Worm (Caenorhabditis elegans) whole organism, L4 larva: ENCODE measurements around the gene wdr-31.

Source experiments
- D1046.2 ChIP-seq: fragments of 200-800 bp; sonication (Bioruptor generic); IDR thresholded peaks from 2 replicates; pipeline ENCODE4 v1.3.6; 2022; ENCODE audit warnings: missing genetic modification characterization, missing compliant biosample characterization
- F26F4.8 ChIP-seq: fragments of 200-800 bp; sonication (Bioruptor generic); conservative IDR thresholded peaks from 2 replicates; pipeline ENCODE4 v1.3.6; 2022; ENCODE audit warnings: missing genetic modification characterization, missing compliant biosample characterization
- F37D6.2 ChIP-seq: sonication (generic microtip); optimal IDR thresholded peaks from 2 replicates; lab custom pipeline; 2016; ENCODE audit warnings: mild to moderate bottlenecking, missing genetic modification characterization, missing compliant biosample characterization
- T26A8.4 ChIP-seq: fragments of 200-800 bp; sonication (Bioruptor generic); IDR thresholded peaks from 2 replicates; pipeline ENCODE4 v1.3.6; 2022; ENCODE audit warnings: missing genetic modification characterization, missing compliant biosample characterization
- Y5F2A.4 ChIP-seq: fragments of 200-800 bp; sonication (Bioruptor generic); optimal IDR thresholded peaks from 2 replicates; lab custom pipeline; 2018; ENCODE audit warnings: mild to moderate bottlenecking, missing genetic modification characterization, missing compliant biosample characterization
- Y75B8A.6 ChIP-seq: fragments of 200-800 bp; sonication (Bioruptor generic); IDR thresholded peaks from 2 replicates; pipeline ENCODE4 v1.3.6; 2022; ENCODE audit warnings: missing genetic modification reagents, missing genetic modification characterization, missing compliant biosample characterization
- aha-1 ChIP-seq: fragments of 150-350 bp; peaks from one replicate; lab custom pipeline; 2014; ENCODE audit warnings: missing biosample characterization, missing genetic modification characterization
- aly-2 ChIP-seq: sonication (generic microtip); optimal IDR thresholded peaks from 2 replicates; lab custom pipeline; 2018; ENCODE audit warnings: missing biosample characterization, missing genetic modification characterization
- ama-1 ChIP-seq: fragments of 150-350 bp; optimal IDR thresholded peaks from 2 replicates; lab custom pipeline; 2014; ENCODE audit warnings: inconsistent platforms, mixed read lengths
- ceh-44 ChIP-seq: fragments of 200-800 bp; sonication (Bioruptor generic); IDR thresholded peaks from 2 replicates; pipeline ENCODE4 v1.3.6; 2022; ENCODE audit warnings: missing genetic modification reagents, missing genetic modification characterization, missing compliant biosample characterization
- ceh-62 ChIP-seq: sonication (generic microtip); optimal IDR thresholded peaks from 2 replicates; lab custom pipeline; 2017; ENCODE audit warnings: missing biosample characterization, missing genetic modification characterization
- ctbp-1 ChIP-seq: fragments of 200-800 bp; sonication (Bioruptor generic); IDR thresholded peaks from 2 replicates; pipeline ENCODE4 v1.3.6; 2022; ENCODE audit warnings: missing genetic modification reagents, missing genetic modification characterization, missing compliant biosample characterization
- daf-12 ChIP-seq: fragments of 150-350 bp; optimal IDR thresholded peaks from 2 replicates; lab custom pipeline; 2014; ENCODE audit warnings: missing biosample characterization, missing genetic modification reagents, missing genetic modification characterization
- daf-8 ChIP-seq: fragments of 200-800 bp; sonication (Bioruptor generic); IDR thresholded peaks from 2 replicates; pipeline ENCODE4 v1.3.6; 2022; ENCODE audit warnings: missing genetic modification characterization, missing compliant biosample characterization
- dmd-6 ChIP-seq: fragments of 200-800 bp; sonication (Bioruptor generic); IDR thresholded peaks from 2 replicates; pipeline ENCODE4 v1.3.6; 2022; ENCODE audit warnings: missing genetic modification reagents, missing genetic modification characterization, missing compliant biosample characterization
- duxl-1 ChIP-seq: sonication (generic microtip); optimal IDR thresholded peaks from 2 replicates; lab custom pipeline; 2016; ENCODE audit warnings: mild to moderate bottlenecking, missing genetic modification characterization, moderate library complexity, missing compliant biosample characterization; ENCODE audit not compliant: poor library complexity
- dve-1 ChIP-seq: sonication (generic microtip); optimal IDR thresholded peaks from 2 replicates; lab custom pipeline; 2017; ENCODE audit warnings: antibody characterized with exemption, mild to moderate bottlenecking, missing genetic modification characterization, missing compliant biosample characterization; ENCODE audit not compliant: insufficient read depth
- egl-43 ChIP-seq: fragments of 200-800 bp; sonication (Bioruptor generic); IDR thresholded peaks from 2 replicates; pipeline ENCODE4 v1.3.6; 2022; ENCODE audit warnings: missing genetic modification reagents, missing genetic modification characterization, missing compliant biosample characterization
- hif-1 ChIP-seq, 2 experiments: sonication (generic microtip); optimal IDR thresholded peaks; 2 replicates each; lab custom pipeline; 2016 to 2017; ENCODE audit warnings: missing compliant biosample characterization in 2 of 2, missing genetic modification characterization in 2 of 2, missing genetic modification reagents in 2 of 2, missing genotype in 2 of 2, mild to moderate bottlenecking in 1 of 2
- lim-7 ChIP-seq: fragments of 200-800 bp; sonication (Bioruptor generic); IDR thresholded peaks from 2 replicates; pipeline ENCODE4 v1.3.6; 2022; ENCODE audit warnings: missing genetic modification characterization, missing compliant biosample characterization
- lin-13 ChIP-seq: fragments of 150-350 bp; optimal IDR thresholded peaks from 2 replicates; lab custom pipeline; 2014; ENCODE audit warnings: missing biosample characterization, missing genetic modification reagents, missing genetic modification characterization
- lin-15B ChIP-seq: fragments of 150-350 bp; sonication (generic microtip); optimal IDR thresholded peaks from 3 replicates; lab custom pipeline; 2014; ENCODE audit warnings: missing biosample characterization, missing genetic modification characterization
- lin-38 ChIP-seq: fragments of 200-800 bp; sonication (Bioruptor generic); IDR thresholded peaks from 2 replicates; pipeline ENCODE4 v1.3.6; 2022; ENCODE audit warnings: missing genetic modification reagents, missing genetic modification characterization, missing compliant biosample characterization
- lir-3 ChIP-seq: sonication (generic microtip); optimal IDR thresholded peaks from 2 replicates; lab custom pipeline; 2016; ENCODE audit warnings: mild to moderate bottlenecking, missing genetic modification characterization, missing compliant biosample characterization
- madf-5 ChIP-seq, 2 experiments: fragments of 200-800 bp; sonication (Bioruptor generic); IDR thresholded peaks; 2 replicates each; pipeline ENCODE4 v1.3.6; 2022; ENCODE audit warnings: missing compliant biosample characterization in 2 of 2, missing genetic modification characterization in 2 of 2
- madf-9 ChIP-seq: fragments of 200-800 bp; sonication (Bioruptor generic); conservative IDR thresholded peaks from 2 replicates; pipeline ENCODE4 v1.3.6; 2022; ENCODE audit warnings: missing genetic modification reagents, missing genetic modification characterization, missing compliant biosample characterization
- mdt-29 ChIP-seq: fragments of 200-800 bp; sonication (Bioruptor generic); IDR thresholded peaks from 2 replicates; pipeline ENCODE4 v1.3.6; 2022; ENCODE audit warnings: missing genetic modification reagents, missing genetic modification characterization, missing compliant biosample characterization
- mep-1 ChIP-seq: fragments of 150-350 bp; sonication (generic microtip); optimal IDR thresholded peaks from 3 replicates; lab custom pipeline; 2014; ENCODE audit warnings: missing biosample characterization, missing genetic modification characterization
- mxl-2 ChIP-seq: fragments of 200-800 bp; sonication (Bioruptor generic); conservative IDR thresholded peaks from 2 replicates; pipeline ENCODE4 v1.3.6; 2022; ENCODE audit warnings: missing genetic modification reagents, missing genetic modification characterization, missing compliant biosample characterization
- nhr-10 ChIP-seq: fragments of 150-350 bp; optimal IDR thresholded peaks from 2 replicates; lab custom pipeline; 2014; ENCODE audit warnings: missing biosample characterization, missing genetic modification characterization
- nhr-11 ChIP-seq: fragments of 150-350 bp; optimal IDR thresholded peaks from 2 replicates; lab custom pipeline; 2014; ENCODE audit warnings: missing biosample characterization, missing genetic modification characterization
- nhr-25 ChIP-seq: sonication (generic microtip); optimal IDR thresholded peaks from 2 replicates; lab custom pipeline; 2017; ENCODE audit warnings: missing genetic modification characterization, mild to moderate bottlenecking, missing compliant biosample characterization, antibody characterized with exemption, moderate library complexity, borderline replicate concordance; ENCODE audit not compliant: insufficient read depth
- nhr-28 ChIP-seq: fragments of 150-350 bp; optimal IDR thresholded peaks from 2 replicates; lab custom pipeline; 2014; ENCODE audit warnings: missing biosample characterization, missing genetic modification characterization
- nhr-41 ChIP-seq: fragments of 200-800 bp; sonication (Bioruptor generic); IDR thresholded peaks from 2 replicates; pipeline ENCODE4 v1.3.6; 2022; ENCODE audit warnings: missing genetic modification reagents, missing genetic modification characterization, missing compliant biosample characterization
- nhr-6 ChIP-seq: fragments of 150-350 bp; optimal IDR thresholded peaks from 2 replicates; lab custom pipeline; 2014; ENCODE audit warnings: missing biosample characterization, missing genetic modification characterization
- nhr-76 ChIP-seq: fragments of 150-350 bp; optimal IDR thresholded peaks from 2 replicates; lab custom pipeline; 2014; ENCODE audit warnings: missing biosample characterization, missing genetic modification characterization
- pha-4 ChIP-seq, 2 experiments: fragments of 150-350 bp in 1 of 2; fragments of 200-800 bp in 1 of 2; sonication (Bioruptor generic) in 1 of 2; IDR thresholded peaks in 1 of 2; optimal IDR thresholded peaks in 1 of 2; 2 replicates each; pipeline versions ENCODE4 v1.3.6 to Lab custom; 2014 to 2022; ENCODE audit warnings: missing genetic modification characterization in 2 of 2, missing genetic modification reagents in 2 of 2, missing biosample characterization in 1 of 2, missing compliant biosample characterization in 1 of 2
- saeg-2 ChIP-seq: fragments of 200-800 bp; sonication (Bioruptor generic); IDR thresholded peaks from 2 replicates; pipeline ENCODE4 v1.3.6; 2022; ENCODE audit warnings: missing genetic modification reagents, missing genetic modification characterization, missing compliant biosample characterization
- snpc-1.2 ChIP-seq: fragments of 200-800 bp; sonication (Bioruptor generic); IDR thresholded peaks from 2 replicates; pipeline ENCODE4 v1.3.6; 2022; ENCODE audit warnings: missing genetic modification reagents, missing genetic modification characterization, missing compliant biosample characterization
- spr-1 ChIP-seq: sonication (generic microtip); optimal IDR thresholded peaks from 2 replicates; lab custom pipeline; 2016; ENCODE audit warnings: mild to moderate bottlenecking, missing genetic modification characterization, missing compliant biosample characterization
- spr-3 ChIP-seq: fragments of 200-800 bp; sonication (Bioruptor generic); optimal IDR thresholded peaks from 2 replicates; lab custom pipeline; 2018; ENCODE audit warnings: mild to moderate bottlenecking, missing genetic modification characterization, missing compliant biosample characterization
- tag-97 ChIP-seq: fragments of 200-800 bp; sonication (Bioruptor generic); IDR thresholded peaks from 2 replicates; pipeline ENCODE4 v1.3.6; 2022; ENCODE audit warnings: missing genetic modification characterization, missing compliant biosample characterization
- unc-39 ChIP-seq: sonication (generic microtip); optimal IDR thresholded peaks from 2 replicates; lab custom pipeline; 2017; ENCODE audit warnings: missing biosample characterization, missing genetic modification characterization
- unc-62 ChIP-seq, 3 experiments: fragments of 150-350 bp in 1 of 3; sonication (generic microtip); optimal IDR thresholded peaks in 2 of 3; peaks in 1 of 3; 1 replicate in 1 of 3; 2 replicates in 2 of 3; lab custom pipeline; 2014 to 2017; ENCODE audit warnings: missing biosample characterization in 3 of 3, missing genetic modification characterization in 3 of 3, missing genetic modification reagents in 3 of 3, missing genotype in 1 of 3
- vab-7 ChIP-seq: fragments of 200-800 bp; sonication (Bioruptor generic); IDR thresholded peaks from 2 replicates; pipeline ENCODE4 v1.3.6; 2022; ENCODE audit warnings: missing genetic modification reagents, missing genetic modification characterization, missing compliant biosample characterization
- zag-1 ChIP-seq: fragments of 150-350 bp; optimal IDR thresholded peaks from 2 replicates; lab custom pipeline; 2014; ENCODE audit warnings: missing biosample characterization, missing genetic modification characterization
- zfp-2 ChIP-seq: sonication (generic microtip); optimal IDR thresholded peaks from 2 replicates; lab custom pipeline; 2016; ENCODE audit warnings: mild to moderate bottlenecking, missing genetic modification characterization, missing compliant biosample characterization
- zip-11 ChIP-seq: fragments of 200-800 bp; sonication (Bioruptor generic); IDR thresholded peaks from 2 replicates; pipeline ENCODE4 v1.3.6; 2022; ENCODE audit warnings: missing genetic modification characterization, missing compliant biosample characterization
- ztf-11 ChIP-seq: fragments of 150-350 bp; optimal IDR thresholded peaks from 2 replicates; lab custom pipeline; 2014; ENCODE audit warnings: missing biosample characterization, missing genetic modification characterization
- ztf-7 ChIP-seq: fragments of 150-350 bp; optimal IDR thresholded peaks from 2 replicates; lab custom pipeline; 2014; ENCODE audit warnings: missing biosample characterization, missing genetic modification characterization

wdr-31 gene

ce11 chrII:2736156-2736728, 1.1 kb upstream of the wdr-31 start, which contains the start of gene T05A8.8 (continued):
- peak in 1 of 2 experiments; percentile 51 for TF ChIP-seq unc-62 (GFP tag; optimal IDR thresholded peaks at IDR 0.05 in 1 of 2; lab: Kevin White, UChicago)
- no peak for TF ChIP-seq unc-62 (tag; optimal IDR thresholded peaks at IDR 0.05; lab: Kevin White, UChicago)
- no peak for TF ChIP-seq daf-12 (tag; lab: Kevin White, UChicago)
- no peak for TF ChIP-seq F37D6.2
- TF ChIP-seq dve-1 (tag; lab: Kevin White, UChicago) = no peak
- no peak for TF ChIP-seq unc-39 (tag; lab: Kevin White, UChicago)
- no peak for TF ChIP-seq Y5F2A.4 (GFP tag; lab: Kevin White, UChicago)
- TF ChIP-seq nhr-76 = no peak
- no peak for TF ChIP-seq ctbp-1 (GFP tag; lab: Robert Waterston, UW)
- no peak for TF ChIP-seq nhr-6
- no peak for TF ChIP-seq aly-2 (tag; lab: Kevin White, UChicago)
- TF ChIP-seq lir-3 = no peak
- TF ChIP-seq ztf-11 (tag; lab: Kevin White, UChicago) = no peak
- TF ChIP-seq zag-1 = no peak
- TF ChIP-seq Y75B8A.6 = 0 out of 2 replicates have a peak, but pooled peaks have one; percentile 34
- no peak for TF ChIP-seq nhr-11 (tag; lab: Kevin White, UChicago)
- TF ChIP-seq ceh-62 (tag; lab: Kevin White, UChicago) = no peak
- TF ChIP-seq madf-9 (GFP tag; lab: Robert Waterston, UW) = 0 out of 2 replicates have a peak, but pooled peaks have one; percentile 15
- 0 out of 2 replicates have a peak, but pooled peaks have one; percentile 48 for TF ChIP-seq lim-7 (GFP tag; lab: Robert Waterston, UW)
- TF ChIP-seq mdt-29 (GFP tag; lab: Robert Waterston, UW) = no peak
- no peak for TF ChIP-seq ceh-44 (GFP tag; lab: Robert Waterston, UW)
- peak; percentile 70; the same call in 1 of the 2 replicates for TF ChIP-seq F26F4.8
- no peak for TF ChIP-seq pha-4 (GFP tag; IDR thresholded peaks at IDR 0.05; lab: Robert Waterston, UW)
- TF ChIP-seq pha-4 (tag; optimal IDR thresholded peaks at IDR 0.05; lab: Kevin White, UChicago) = no peak
- TF ChIP-seq lin-13 = no peak
- TF ChIP-seq nhr-25 = no peak
- TF ChIP-seq zip-11 = no peak
- no peak for TF ChIP-seq spr-1 (tag; lab: Kevin White, UChicago)
- no peak for TF ChIP-seq mxl-2
- no peak for TF ChIP-seq aha-1 (tag; lab: Kevin White, UChicago)
- TF ChIP-seq lin-38 (GFP tag; lab: Robert Waterston, UW) = no peak; the same call in 1 of the 2 replicates
- TF ChIP-seq D1046.2 (GFP tag; lab: Robert Waterston, UW) = 0 out of 2 replicates have a peak, but pooled peaks have one; percentile 36
- no peak for TF ChIP-seq ama-1 (lab: Kevin White, UChicago)
- no peak for TF ChIP-seq hif-1 (tag; optimal IDR thresholded peaks at IDR 0.05; lab: Kevin White, UChicago)
- TF ChIP-seq lin-15B = no peak
- TF ChIP-seq saeg-2 (GFP tag; lab: Robert Waterston, UW) = no peak
- TF ChIP-seq daf-8 (GFP tag; lab: Robert Waterston, UW) = no peak
- no peak for TF ChIP-seq nhr-28
- no peak for TF ChIP-seq ztf-7 (tag; lab: Kevin White, UChicago)
- no peak for TF ChIP-seq spr-3 (GFP tag; lab: Kevin White, UChicago)
- no peak for TF ChIP-seq snpc-1.2 (GFP tag; lab: Robert Waterston, UW)
- no peak for TF ChIP-seq duxl-1 (tag; lab: Kevin White, UChicago)
- TF ChIP-seq vab-7 = 0 out of 2 replicates have a peak, but pooled peaks have one; percentile 35
- TF ChIP-seq mep-1 (tag; lab: Kevin White, UChicago) = no peak
- TF ChIP-seq nhr-41 (GFP tag; lab: Robert Waterston, UW) = no peak
- peak; percentile 67 for TF ChIP-seq egl-43
- TF ChIP-seq dmd-6 (GFP tag; lab: Robert Waterston, UW) = no peak
- TF ChIP-seq madf-5 (GFP tag; IDR thresholded peaks at IDR 0.05; lab: Robert Waterston, UW) = 0 out of 4 replicates have a peak, but pooled peaks have one; percentile 27 to 41
- no peak for TF ChIP-seq zfp-2 (tag; lab: Kevin White, UChicago)
- no peak for TF ChIP-seq nhr-10 (tag; lab: Kevin White, UChicago)
- TF ChIP-seq tag-97 (GFP tag; lab: Robert Waterston, UW) = no peak
- TF ChIP-seq T26A8.4 (GFP tag; lab: Robert Waterston, UW) = no peak
